Fruit fly (Drosophila melanogaster): ENCODE measurements around the gene CheB93b.

- TF ChIP-seq pan (optimal IDR thresholded peaks at IDR 0.05): no peak
- TF ChIP-seq CG8478 (optimal IDR thresholded peaks at IDR 0.05): no peak
Observed at dm6 chr3R:21408823-21409222, at the start of gene CheB93b.
